Worm (Caenorhabditis elegans): ENCODE data around the gene srm-3.

ce11 chrIV:9678007-9678406, 29.2 kb downstream of the srm-3 start:
- no peak for TF ChIP-seq nhr-12 (tag; optimal IDR thresholded peaks at IDR 0.05)
- TF ChIP-seq nhr-77 (tag; optimal IDR thresholded peaks at IDR 0.05) = no peak
- TF ChIP-seq unc-39 (tag; optimal IDR thresholded peaks at IDR 0.05) = no peak
- no peak for TF ChIP-seq lin-13 (GFP tag; optimal IDR thresholded peaks at IDR 0.05)
- TF ChIP-seq mdl-1 (tag; optimal IDR thresholded peaks at IDR 0.05) = no peak
- no peak for TF ChIP-seq lsy-2 (tag; optimal IDR thresholded peaks at IDR 0.05)
- TF ChIP-seq aly-2 (tag; optimal IDR thresholded peaks at IDR 0.05) = no peak
- TF ChIP-seq nhr-237 (tag; optimal IDR thresholded peaks at IDR 0.05) = no peak
- no peak for TF ChIP-seq skn-1 (tag; optimal IDR thresholded peaks at IDR 0.05)
- no peak for TF ChIP-seq unc-55 (GFP tag; optimal IDR thresholded peaks at IDR 0.05)
- TF ChIP-seq zag-1 (tag; optimal IDR thresholded peaks at IDR 0.05) = no peak
- no peak for TF ChIP-seq egl-27 (tag; optimal IDR thresholded peaks at IDR 0.05)
- TF ChIP-seq lin-11 (tag; optimal IDR thresholded peaks at IDR 0.05) = no peak

Measured in whole organism, L2 larva.